Fruit fly (Drosophila melanogaster) whole organism, embryonic: ENCODE data around the gene feo.

Source experiments
- Atf6 ChIP-seq: fragments of 200-800 bp; sonication (Bioruptor generic); IDR thresholded peaks from 2 replicates; pipeline ENCODE4 v1.3.6; 2022; ENCODE audit warnings: missing biosample characterization, missing genetic modification characterization
- B-H2 ChIP-seq: fragments of 200-800 bp; sonication (Bioruptor generic); optimal IDR thresholded peaks from 2 replicates; lab custom pipeline; 2018; ENCODE audit warnings: missing biosample characterization, mild to moderate bottlenecking, missing genetic modification characterization
- CG10959 ChIP-seq: fragments of 200-800 bp; sonication (Bioruptor generic); IDR thresholded peaks from 2 replicates; pipeline ENCODE4 v1.3.6; 2022; ENCODE audit warnings: missing biosample characterization, missing genetic modification characterization
- CG11456 ChIP-seq: fragments of 200-800 bp; sonication (Bioruptor generic); IDR thresholded peaks from 3 replicates; pipeline ENCODE4 v1.3.6; 2022; ENCODE audit warnings: missing biosample characterization, missing genetic modification characterization
- CG14667 ChIP-seq: fragments of 200-800 bp; sonication (Bioruptor generic); IDR thresholded peaks from 2 replicates; pipeline ENCODE4 v1.3.6; 2022; ENCODE audit warnings: missing biosample characterization, missing genetic modification characterization
- CG15479 ChIP-seq: fragments of 200-800 bp; sonication (Bioruptor generic); optimal IDR thresholded peaks from 3 replicates; lab custom pipeline; 2019; ENCODE audit warnings: missing biosample characterization, mild to moderate bottlenecking, missing genetic modification characterization, moderate library complexity
- CG1603 ChIP-seq: fragments of 200-800 bp; sonication (Bioruptor generic); optimal IDR thresholded peaks from 2 replicates; lab custom pipeline; 2019; ENCODE audit warnings: missing biosample characterization, mild to moderate bottlenecking, missing genetic modification characterization, moderate library complexity
- CG1647 ChIP-seq: fragments of 200-800 bp; sonication (Bioruptor generic); optimal IDR thresholded peaks from 3 replicates; lab custom pipeline; 2016; ENCODE audit warnings: missing biosample characterization, missing genetic modification characterization
- CG16813 ChIP-seq: fragments of 200-800 bp; sonication (Bioruptor generic); IDR thresholded peaks from 3 replicates; pipeline ENCODE4 v1.3.6; 2022; ENCODE audit warnings: missing biosample characterization, missing genetic modification characterization; ENCODE audit not compliant: partially characterized antibody
- CG16863 ChIP-seq: fragments of 200-800 bp; sonication (Bioruptor generic); optimal IDR thresholded peaks from 3 replicates; lab custom pipeline; 2016; ENCODE audit warnings: missing biosample characterization, missing genetic modification characterization
- CG17186 ChIP-seq: fragments of 200-800 bp; sonication (Bioruptor generic); optimal IDR thresholded peaks from 3 replicates; lab custom pipeline; 2017; ENCODE audit warnings: missing biosample characterization, missing genetic modification reagents, missing genetic modification characterization
- CG17361 ChIP-seq: fragments of 200-800 bp; sonication (Bioruptor generic); IDR thresholded peaks from 3 replicates; pipeline ENCODE4 v1.3.6; 2022; ENCODE audit warnings: missing biosample characterization, missing genetic modification characterization
- CG18619 ChIP-seq: fragments of 200-800 bp; sonication (Bioruptor generic); optimal IDR thresholded peaks from 3 replicates; lab custom pipeline; 2017; ENCODE audit warnings: missing biosample characterization, mild to moderate bottlenecking, missing genetic modification characterization
- CG2129 ChIP-seq: fragments of 200-800 bp; sonication (Bioruptor generic); IDR thresholded peaks from 2 replicates; pipeline ENCODE4 v1.3.6; 2022; ENCODE audit warnings: missing biosample characterization, missing genetic modification characterization; ENCODE audit not compliant: partially characterized antibody
- CG2712 ChIP-seq: fragments of 200-800 bp; optimal IDR thresholded peaks from 3 replicates; lab custom pipeline; 2019; ENCODE audit warnings: missing biosample characterization, mild to moderate bottlenecking, missing genetic modification characterization, moderate library complexity
- CG3847 ChIP-seq: fragments of 200-800 bp; sonication (Bioruptor generic); IDR thresholded peaks from 2 replicates; pipeline ENCODE4 v1.3.6; 2022; ENCODE audit warnings: missing biosample characterization, missing genetic modification characterization
- CG42726 ChIP-seq: fragments of 200-800 bp; sonication (Bioruptor generic); IDR thresholded peaks from 2 replicates; pipeline ENCODE4 v1.3.6; 2022; ENCODE audit warnings: missing biosample characterization, missing genetic modification characterization; ENCODE audit not compliant: partially characterized antibody
- CG6272 ChIP-seq: fragments of 200-800 bp; sonication (Bioruptor generic); IDR thresholded peaks from 2 replicates; pipeline ENCODE4 v1.3.6; 2022; ENCODE audit warnings: missing biosample characterization, missing genetic modification characterization
- CG6791 ChIP-seq: fragments of 200-800 bp; sonication (Bioruptor generic); IDR thresholded peaks from 3 replicates; pipeline ENCODE4 v1.3.6; 2022; ENCODE audit warnings: missing biosample characterization, missing genetic modification characterization; ENCODE audit not compliant: partially characterized antibody
- CG9817 ChIP-seq: fragments of 200-800 bp; sonication (Bioruptor generic); optimal IDR thresholded peaks from 2 replicates; lab custom pipeline; 2018; ENCODE audit warnings: missing biosample characterization, mild to moderate bottlenecking, missing genetic modification characterization, moderate library complexity
- CTCF ChIP-seq: fragments of 200-800 bp; sonication (Bioruptor generic); optimal IDR thresholded peaks from 2 replicates; lab custom pipeline; 2017; ENCODE audit warnings: missing biosample characterization, mild to moderate bottlenecking, missing genetic modification characterization, moderate library complexity
- Chrac-16 ChIP-seq: fragments of 200-800 bp; sonication (Bioruptor generic); optimal IDR thresholded peaks from 3 replicates; lab custom pipeline; 2016; ENCODE audit warnings: missing biosample characterization, missing genetic modification characterization
- Dfd ChIP-seq, 2 experiments: fragments of >200 bp; optimal IDR thresholded peaks; 2 replicates each; lab custom pipeline; 2017; ENCODE audit warnings: missing biosample characterization in 2 of 2, missing genetic modification characterization in 2 of 2
- Doc3 ChIP-seq: fragments of 200-800 bp; sonication (Bioruptor generic); IDR thresholded peaks from 3 replicates; pipeline ENCODE4 v1.3.6; 2022; ENCODE audit warnings: missing biosample characterization, missing genetic modification characterization; ENCODE audit not compliant: partially characterized antibody
- Fer1 ChIP-seq: fragments of 200-800 bp; sonication (Bioruptor generic); optimal IDR thresholded peaks from 2 replicates; lab custom pipeline; 2017; ENCODE audit warnings: missing biosample characterization, mild to moderate bottlenecking, missing genetic modification characterization
- Meics ChIP-seq: fragments of 200-800 bp; sonication (Bioruptor generic); optimal IDR thresholded peaks from 2 replicates; lab custom pipeline; 2017; ENCODE audit warnings: missing biosample characterization, mild to moderate bottlenecking, missing genetic modification characterization
- Myb ChIP-seq: fragments of 200-800 bp; sonication (Bioruptor generic); optimal IDR thresholded peaks from 2 replicates; lab custom pipeline; 2016; ENCODE audit warnings: missing biosample characterization, missing genetic modification characterization
- Scr ChIP-seq: fragments of 200-800 bp; sonication (Bioruptor generic); IDR thresholded peaks from 2 replicates; pipeline ENCODE4 v1.3.6; 2022; ENCODE audit warnings: missing biosample characterization, missing genetic modification characterization; ENCODE audit not compliant: partially characterized antibody
- Xbp1 ChIP-seq: fragments of 200-800 bp; sonication (Bioruptor generic); optimal IDR thresholded peaks from 3 replicates; lab custom pipeline; 2016; ENCODE audit warnings: missing biosample characterization, mild to moderate bottlenecking, missing genetic modification characterization
- Xrp1 ChIP-seq: fragments of 200-800 bp; sonication (Bioruptor generic); IDR thresholded peaks from 2 replicates; pipeline ENCODE4 v1.3.6; 2022; ENCODE audit warnings: missing biosample characterization, missing genetic modification characterization
- amos ChIP-seq: fragments of 200-800 bp; sonication (Bioruptor generic); IDR thresholded peaks from 2 replicates; pipeline ENCODE4 v1.3.6; 2022; ENCODE audit warnings: missing biosample characterization, missing genetic modification characterization; ENCODE audit not compliant: partially characterized antibody
- bbx ChIP-seq: fragments of 200-800 bp; sonication (Bioruptor generic); IDR thresholded peaks from 2 replicates; pipeline ENCODE4 v1.3.6; 2022; ENCODE audit warnings: missing biosample characterization, missing genetic modification characterization; ENCODE audit not compliant: partially characterized antibody
- caup ChIP-seq: fragments of 200-800 bp; sonication (Bioruptor generic); optimal IDR thresholded peaks from 3 replicates; lab custom pipeline; 2017; ENCODE audit warnings: missing biosample characterization, mild to moderate bottlenecking, missing genetic modification characterization, moderate library complexity; ENCODE audit not compliant: severe bottlenecking
- chif ChIP-seq, 2 experiments: fragments of 200-800 bp; sonication (Bioruptor generic); optimal IDR thresholded peaks; 3 replicates each; lab custom pipeline; 2016; ENCODE audit warnings: missing biosample characterization in 2 of 2, missing genetic modification characterization in 2 of 2
- crol ChIP-seq: fragments of 200-800 bp; sonication (Bioruptor generic); IDR thresholded peaks from 2 replicates; pipeline ENCODE4 v1.3.6; 2022; ENCODE audit warnings: missing biosample characterization, missing genetic modification characterization
- dmrt99B ChIP-seq: fragments of 200-800 bp; sonication (Bioruptor generic); optimal IDR thresholded peaks from 2 replicates; lab custom pipeline; 2018; ENCODE audit warnings: missing biosample characterization, mild to moderate bottlenecking, missing genetic modification characterization, moderate library complexity
- en ChIP-seq: fragments of 200-800 bp; sonication (Bioruptor generic); optimal IDR thresholded peaks from 2 replicates; lab custom pipeline; 2016; ENCODE audit warnings: missing biosample characterization, missing genetic modification characterization
- gsb-n ChIP-seq: fragments of 200-800 bp; sonication (Bioruptor generic); optimal IDR thresholded peaks from 3 replicates; lab custom pipeline; 2018; ENCODE audit warnings: missing biosample characterization, mild to moderate bottlenecking, missing genetic modification characterization
- gt ChIP-seq: fragments of 200-800 bp; sonication (Bioruptor generic); IDR thresholded peaks from 2 replicates; pipeline ENCODE4 v1.3.6; 2022; ENCODE audit warnings: missing biosample characterization, missing genetic modification characterization
- knrl ChIP-seq: fragments of 200-800 bp; sonication (Bioruptor generic); IDR thresholded peaks from 3 replicates; pipeline ENCODE4 v1.3.6; 2022; ENCODE audit warnings: missing biosample characterization, missing genetic modification characterization; ENCODE audit not compliant: partially characterized antibody
- nerfin-2 ChIP-seq: fragments of 200-800 bp; sonication (Bioruptor generic); IDR thresholded peaks from 2 replicates; pipeline ENCODE4 v1.3.6; 2022; ENCODE audit warnings: missing biosample characterization, missing genetic modification characterization; ENCODE audit not compliant: partially characterized antibody
- nmo ChIP-seq: fragments of 200-800 bp; sonication (Bioruptor generic); optimal IDR thresholded peaks from 2 replicates; lab custom pipeline; 2018; ENCODE audit warnings: missing biosample characterization, mild to moderate bottlenecking, missing genetic modification characterization, moderate library complexity
- otp ChIP-seq: fragments of 200-800 bp; sonication (Bioruptor generic); IDR thresholded peaks from 3 replicates; pipeline ENCODE4, ENCODE4 v1.3.6; 2022; ENCODE audit warnings: missing biosample characterization, missing genetic modification characterization
- pho ChIP-seq: fragments of 200-800 bp; sonication (Bioruptor generic); optimal IDR thresholded peaks from 2 replicates; lab custom pipeline; 2016; ENCODE audit warnings: missing biosample characterization, missing genetic modification characterization
- pzg ChIP-seq: fragments of 200-800 bp; sonication (Bioruptor generic); optimal IDR thresholded peaks from 3 replicates; lab custom pipeline; 2018; ENCODE audit warnings: missing biosample characterization, mild to moderate bottlenecking, missing genetic modification characterization, moderate library complexity
- ranshi ChIP-seq: fragments of 200-800 bp; sonication (Bioruptor generic); IDR thresholded peaks from 2 replicates; pipeline ENCODE4 v1.3.6; 2022; ENCODE audit warnings: missing biosample characterization, missing genetic modification characterization
- salm ChIP-seq: fragments of 200-800 bp; sonication (Bioruptor generic); optimal IDR thresholded peaks from 2 replicates; lab custom pipeline; 2018; ENCODE audit warnings: missing biosample characterization, mild to moderate bottlenecking, missing genetic modification characterization
- sens ChIP-seq: fragments of 200-800 bp; sonication (Bioruptor generic); peaks from one replicate; lab custom pipeline; 2016; ENCODE audit warnings: missing biosample characterization, missing genetic modification characterization
- tup ChIP-seq: fragments of 200-800 bp; sonication (Bioruptor generic); optimal IDR thresholded peaks from 2 replicates; lab custom pipeline; 2016; ENCODE audit warnings: missing biosample characterization, mild to moderate bottlenecking, missing genetic modification characterization, moderate library complexity
- vvl ChIP-seq: fragments of 200-800 bp; sonication (Bioruptor generic); IDR thresholded peaks from 2 replicates; pipeline ENCODE4 v1.3.6; 2022; ENCODE audit warnings: missing biosample characterization, missing genetic modification characterization

Gene feo

DNA sequence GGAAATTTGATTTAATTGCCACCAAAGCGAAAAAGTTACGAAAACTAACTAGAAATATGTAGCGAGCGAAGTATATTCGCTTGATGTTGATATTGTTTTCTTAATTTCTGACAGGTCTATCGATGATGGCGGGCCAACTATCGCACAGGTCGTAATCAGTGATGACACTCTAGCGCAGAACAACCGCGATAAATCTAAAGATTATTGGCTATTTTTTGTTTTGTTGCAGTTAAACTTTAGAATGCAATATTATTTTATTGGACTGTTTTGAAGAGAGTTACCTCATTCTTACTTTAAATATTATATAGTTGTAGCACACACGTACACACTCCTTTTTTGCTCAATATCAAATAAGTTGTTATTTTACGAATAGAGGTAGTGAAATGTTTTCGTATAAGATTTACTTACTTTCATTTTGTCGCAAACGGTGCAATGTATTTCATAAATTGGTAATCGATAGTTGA is 7.7 kb downstream of the feo start, which contains the start of gene sbr (continued):
- peak; percentile 59; the same call in 1 of the 2 replicates for TF ChIP-seq CG42726 (GFP tag; lab: Robert Waterston, UW)
- TF ChIP-seq CG10959 (GFP tag; lab: Robert Waterston, UW) = no peak
- TF ChIP-seq otp (GFP tag; lab: Robert Waterston, UW) = no peak
- TF ChIP-seq CG1647 (GFP tag; lab: Kevin White, UChicago) = no peak
- peak; percentile 31 for TF ChIP-seq nmo (GFP tag; lab: Kevin White, UChicago)
- no peak for TF ChIP-seq CG2712 (tag; lab: Kevin White, UChicago)
- TF ChIP-seq gsb-n (tag; lab: Kevin White, UChicago) = no peak
- peak; percentile 33; the same call in 1 of the 2 replicates for TF ChIP-seq CG6272 (GFP tag; lab: Robert Waterston, UW)
- TF ChIP-seq Xrp1 (GFP tag; lab: Robert Waterston, UW) = no peak
- TF ChIP-seq CG11456 = no peak
- TF ChIP-seq CTCF (GFP tag; lab: Kevin White, UChicago) = no peak
- no peak for TF ChIP-seq CG14667 (GFP tag; lab: Robert Waterston, UW)
- peak; percentile 86 for TF ChIP-seq Scr (GFP tag; lab: Robert Waterston, UW)
- TF ChIP-seq dmrt99B (tag; lab: Kevin White, UChicago) = no peak
- no peak for TF ChIP-seq CG18619 (GFP tag; lab: Kevin White, UChicago)
- TF ChIP-seq sens (GFP tag; lab: Kevin White, UChicago) = peak; percentile 47
- peak; percentile 1 for TF ChIP-seq pho (GFP tag; lab: Kevin White, UChicago)
- no peak for TF ChIP-seq gt (GFP tag; lab: Robert Waterston, UW)
- TF ChIP-seq CG15479 = peak; percentile 18
- TF ChIP-seq Chrac-16 (GFP tag; lab: Kevin White, UChicago) = no peak
- peak; percentile 87 for TF ChIP-seq CG16813 (GFP tag; lab: Robert Waterston, UW)
- peak; percentile 72; the same call in 2 of the 3 replicates for TF ChIP-seq CG6791 (GFP tag; lab: Robert Waterston, UW)
- no peak for TF ChIP-seq Atf6 (GFP tag; lab: Robert Waterston, UW)
- TF ChIP-seq CG17361 (GFP tag; lab: Robert Waterston, UW) = peak; percentile 27; the same call in 1 of the 3 replicates
- TF ChIP-seq en (GFP tag; lab: Kevin White, UChicago) = no peak
- TF ChIP-seq CG16863 (GFP tag; lab: Kevin White, UChicago) = no peak
- peak; percentile 10 for TF ChIP-seq B-H2
- TF ChIP-seq CG17186 (GFP tag; lab: Kevin White, UChicago) = peak; percentile 12
- TF ChIP-seq Meics = no peak
- peak; percentile 27; the same call in 1 of the 2 replicates for TF ChIP-seq CG2129
- peak; percentile 62 for TF ChIP-seq nerfin-2 (GFP tag; lab: Robert Waterston, UW)
- no peak for TF ChIP-seq tup (GFP tag; lab: Kevin White, UChicago)
- no peak for TF ChIP-seq salm (tag; lab: Kevin White, UChicago)
- TF ChIP-seq Myb = peak; percentile 1
- no peak for TF ChIP-seq crol (GFP tag; lab: Robert Waterston, UW)
- peak; percentile 35; the same call in 1 of the 2 replicates for TF ChIP-seq CG3847 (GFP tag; lab: Robert Waterston, UW)
- peak; percentile 78 for TF ChIP-seq amos (GFP tag; lab: Robert Waterston, UW)
- TF ChIP-seq Xbp1 (GFP tag; lab: Kevin White, UChicago) = peak; percentile 6
- peak; percentile 40 for TF ChIP-seq pzg (GFP tag; lab: Kevin White, UChicago)
- no peak for TF ChIP-seq ranshi (GFP tag; lab: Robert Waterston, UW)
- TF ChIP-seq CG9817 (tag; lab: Kevin White, UChicago) = peak; percentile 21
- TF ChIP-seq bbx (GFP tag; lab: Robert Waterston, UW) = 0 out of 2 replicates have a peak, but pooled peaks have one; percentile 38
- TF ChIP-seq caup (GFP tag; lab: Kevin White, UChicago) = no peak
- TF ChIP-seq vvl (GFP tag; lab: Robert Waterston, UW) = no peak
- peak in 1 of 2 experiments; percentile 10 for TF ChIP-seq chif (GFP tag; optimal IDR thresholded peaks at IDR 0.05; lab: Kevin White, UChicago)
- TF ChIP-seq Dfd (GFP tag; optimal IDR thresholded peaks at IDR 0.05; lab: Kevin White, UChicago) = no peak
- TF ChIP-seq knrl = peak; percentile 83; the same call in 2 of the 3 replicates
- peak; percentile 13 for TF ChIP-seq CG1603 (tag; lab: Kevin White, UChicago)
- TF ChIP-seq Doc3 = peak; percentile 57; the same call in 2 of the 3 replicates
- no peak for TF ChIP-seq Fer1 (GFP tag; lab: Kevin White, UChicago)
